Worm (Caenorhabditis elegans) whole organism, L1 larva: ENCODE results near the gene cyp-35B3.

ENCODE experiments used
- C34B4.2 ChIP-seq: sonication (generic microtip); optimal IDR thresholded peaks from 2 replicates; lab custom pipeline; 2017; ENCODE audit warnings: mild to moderate bottlenecking, missing genetic modification characterization, missing compliant biosample characterization
- F16B12.6 ChIP-seq: fragments of 150-350 bp; optimal IDR thresholded peaks from 2 replicates; lab custom pipeline; 2014; ENCODE audit warnings: missing biosample characterization, missing genetic modification characterization
- aly-2 ChIP-seq: fragments of 150-350 bp; optimal IDR thresholded peaks from 2 replicates; lab custom pipeline; 2014; ENCODE audit warnings: missing biosample characterization, missing genetic modification characterization
- blmp-1 ChIP-seq: fragments of 150-350 bp; optimal IDR thresholded peaks from 2 replicates; lab custom pipeline; 2014; ENCODE audit warnings: missing biosample characterization, missing genetic modification characterization
- ceh-8 ChIP-seq: fragments of 200-800 bp; sonication (Bioruptor generic); optimal IDR thresholded peaks from 2 replicates; lab custom pipeline; 2018; ENCODE audit warnings: mild to moderate bottlenecking, missing genetic modification characterization, moderate library complexity, missing compliant biosample characterization
- ceh-88 ChIP-seq: fragments of 200-800 bp; sonication (Bioruptor generic); IDR thresholded peaks from 2 replicates; pipeline ENCODE4 v1.3.6; 2022; ENCODE audit warnings: missing genetic modification characterization, missing compliant biosample characterization
- ceh-90 ChIP-seq: sonication (generic microtip); optimal IDR thresholded peaks from 2 replicates; lab custom pipeline; 2016; ENCODE audit warnings: missing genetic modification characterization, missing compliant biosample characterization
- ces-1 ChIP-seq: fragments of 150-350 bp; optimal IDR thresholded peaks from 2 replicates; lab custom pipeline; 2014; ENCODE audit warnings: missing biosample characterization, missing genetic modification reagents, missing genetic modification characterization
- dpl-1 ChIP-seq, 3 experiments: fragments of 150-350 bp in 2 of 3; sonication (generic microtip) in 1 of 3; optimal IDR thresholded peaks; 2 replicates each; lab custom pipeline; 2014 to 2017; ENCODE audit warnings: missing biosample characterization in 3 of 3, missing genetic modification characterization in 3 of 3, missing genetic modification reagents in 3 of 3
- efl-1 ChIP-seq, 4 experiments: fragments of 150-350 bp; optimal IDR thresholded peaks in 3 of 4; peaks in 1 of 4; 1 replicate in 1 of 4; 2 replicates in 3 of 4; lab custom pipeline; 2014; ENCODE audit warnings: missing biosample characterization in 2 of 4, missing genetic modification characterization in 2 of 4, missing genetic modification reagents in 2 of 4
- egl-13 ChIP-seq: sonication (generic microtip); optimal IDR thresholded peaks from 2 replicates; lab custom pipeline; 2016; ENCODE audit warnings: missing genotype, missing genetic modification reagents, missing genetic modification characterization, missing compliant biosample characterization
- elt-3 ChIP-seq, 6 experiments: fragments of 150-350 bp in 1 of 6; sonication (generic microtip); optimal IDR thresholded peaks; 2 replicates each; lab custom pipeline; 2017 to 2018; ENCODE audit warnings: missing biosample characterization in 6 of 6, missing genetic modification characterization in 6 of 6, inconsistent platforms in 1 of 6
- fkh-10 ChIP-seq: sonication (generic microtip); optimal IDR thresholded peaks from 2 replicates; lab custom pipeline; 2017; ENCODE audit warnings: missing biosample characterization, missing genetic modification reagents, missing genetic modification characterization
- grh-1 ChIP-seq: fragments of 200-800 bp; sonication (Bioruptor generic); IDR thresholded peaks from 2 replicates; pipeline ENCODE4 v1.3.6; 2022; ENCODE audit warnings: missing genetic modification reagents, missing genetic modification characterization, missing compliant biosample characterization
- irx-1 ChIP-seq: sonication (generic microtip); optimal IDR thresholded peaks from 2 replicates; lab custom pipeline; 2016; ENCODE audit warnings: missing genetic modification characterization, missing compliant biosample characterization
- lin-14 ChIP-seq: fragments of 200-800 bp; sonication (Bioruptor generic); optimal IDR thresholded peaks from 2 replicates; lab custom pipeline; 2018; ENCODE audit warnings: mild to moderate bottlenecking, missing genetic modification characterization, moderate library complexity, missing compliant biosample characterization
- lin-15B ChIP-seq: fragments of 150-350 bp; sonication (generic microtip); optimal IDR thresholded peaks from 3 replicates; lab custom pipeline; 2014; ENCODE audit warnings: missing biosample characterization, missing genetic modification characterization
- lin-35 ChIP-seq, 2 experiments: fragments of 150-350 bp; optimal IDR thresholded peaks; 2 replicates each; lab custom pipeline; 2014; ENCODE audit warnings: missing biosample characterization in 2 of 2, missing genetic modification characterization in 2 of 2, missing genetic modification reagents in 2 of 2
- lsy-2 ChIP-seq, 2 experiments: fragments of 150-350 bp; optimal IDR thresholded peaks; 2 replicates each; lab custom pipeline; 2014; ENCODE audit warnings: missing biosample characterization in 2 of 2, missing genetic modification characterization in 2 of 2
- mab-9 ChIP-seq: fragments of 200-800 bp; sonication (Bioruptor generic); IDR thresholded peaks from 2 replicates; pipeline ENCODE4 v1.3.6; 2022; ENCODE audit warnings: missing genetic modification reagents, missing genetic modification characterization, missing compliant biosample characterization
- nhr-11 ChIP-seq: fragments of 150-350 bp; optimal IDR thresholded peaks from 2 replicates; lab custom pipeline; 2014; ENCODE audit warnings: missing biosample characterization, missing genetic modification characterization
- nhr-12 ChIP-seq: sonication (generic microtip); optimal IDR thresholded peaks from 2 replicates; lab custom pipeline; 2017; ENCODE audit warnings: missing biosample characterization, missing genetic modification characterization
- nhr-20 ChIP-seq: sonication (generic microtip); optimal IDR thresholded peaks from 2 replicates; lab custom pipeline; 2016; ENCODE audit warnings: mild to moderate bottlenecking, missing genetic modification characterization, missing compliant biosample characterization
- nhr-71 ChIP-seq: sonication (generic microtip); optimal IDR thresholded peaks from 2 replicates; lab custom pipeline; 2016; ENCODE audit warnings: mild to moderate bottlenecking, missing genetic modification characterization, moderate library complexity, missing compliant biosample characterization
- nhr-85 ChIP-seq: sonication (generic microtip); peaks from one replicate; lab custom pipeline; 2016; ENCODE audit warnings: missing genetic modification characterization, inconsistent platforms, missing compliant biosample characterization
- nhr-90 ChIP-seq: sonication (generic microtip); optimal IDR thresholded peaks from 2 replicates; lab custom pipeline; 2016; ENCODE audit warnings: mild to moderate bottlenecking, missing genetic modification characterization, missing compliant biosample characterization; ENCODE audit not compliant: poor library complexity
- rnt-1 ChIP-seq: sonication (generic microtip); optimal IDR thresholded peaks from 2 replicates; lab custom pipeline; 2016; ENCODE audit warnings: mild to moderate bottlenecking, missing genetic modification characterization, moderate library complexity, missing compliant biosample characterization
- tbx-2 ChIP-seq: sonication (generic microtip); optimal IDR thresholded peaks from 2 replicates; lab custom pipeline; 2016; ENCODE audit warnings: missing genetic modification characterization, missing compliant biosample characterization
- tlp-1 ChIP-seq: fragments of 150-350 bp; optimal IDR thresholded peaks from 2 replicates; lab custom pipeline; 2014; ENCODE audit warnings: missing biosample characterization, missing genetic modification characterization
- vab-15 ChIP-seq: sonication (generic microtip); optimal IDR thresholded peaks from 2 replicates; lab custom pipeline; 2017; ENCODE audit warnings: missing genotype, mild to moderate bottlenecking, missing genetic modification characterization, missing compliant biosample characterization
- zip-4 ChIP-seq: fragments of 200-800 bp; sonication (Bioruptor generic); optimal IDR thresholded peaks from 2 replicates; lab custom pipeline; 2018; ENCODE audit warnings: mild to moderate bottlenecking, missing genetic modification characterization, moderate library complexity, missing compliant biosample characterization
- ztf-11 ChIP-seq, 2 experiments: sonication (generic microtip); optimal IDR thresholded peaks; 2 replicates each; lab custom pipeline; 2016 to 2017; ENCODE audit warnings: missing genetic modification characterization in 2 of 2, missing biosample characterization in 1 of 2, missing compliant biosample characterization in 1 of 2
- ztf-4 ChIP-seq: fragments of 150-350 bp; optimal IDR thresholded peaks from 2 replicates; lab custom pipeline; 2014; ENCODE audit warnings: missing biosample characterization, missing genetic modification characterization

The cyp-35B3 gene

DNA sequence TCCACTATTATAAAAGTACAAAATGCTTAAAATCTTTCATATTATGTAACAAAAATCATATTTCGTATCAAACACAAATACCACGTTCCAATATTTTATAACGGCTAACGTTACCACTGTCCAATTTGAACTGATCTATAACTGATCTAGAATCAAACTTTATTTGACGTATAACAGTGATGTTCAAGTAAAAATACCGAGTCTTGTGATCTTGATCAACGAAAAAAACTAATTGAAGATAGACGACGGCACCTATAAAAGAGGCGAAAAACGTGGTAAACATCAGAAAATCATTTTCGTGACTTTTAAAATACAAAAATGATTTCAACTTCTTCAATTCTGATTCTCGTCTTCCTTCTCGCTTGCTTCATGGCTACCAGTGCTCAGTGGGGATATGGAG lies 42.5 kb downstream of the cyp-35B3 start, which contains the start of gene nlp-28 (continued):
- TF ChIP-seq tbx-2 (peak; percentile 17), lin-15B (tag; lab: Kevin White, UChicago) (no peak), egl-13 (tag; lab: Kevin White, UChicago) (no peak), C34B4.2 (tag; lab: Kevin White, UChicago) (no peak), ceh-88 (GFP tag; lab: Robert Waterston, UW) (no peak), F16B12.6 (tag; lab: Kevin White, UChicago) (no peak), lin-35 (GFP tag; optimal IDR thresholded peaks at IDR 0.05; lab: Kevin White, UChicago) (peak in 1 of 2 experiments; percentile 0), ceh-90 (tag; lab: Kevin White, UChicago) (no peak), lin-14 (GFP tag; lab: Kevin White, UChicago) (peak; percentile 41), ztf-4 (tag; lab: Kevin White, UChicago) (no peak), ztf-11 (tag; optimal IDR thresholded peaks at IDR 0.05; lab: Kevin White, UChicago) (no peak), blmp-1 (no peak), efl-1 (optimal IDR thresholded peaks at IDR 0.05; lab: Kevin White, UChicago) (no peak), efl-1 (GFP tag; optimal IDR thresholded peaks at IDR 0.05 in 1 of 2; lab: Kevin White, UChicago) (peak in 1 of 2 experiments; percentile 55), nhr-71 (tag; lab: Kevin White, UChicago) (peak; percentile 31), zip-4 (GFP tag; lab: Kevin White, UChicago) (no peak)

DNA sequence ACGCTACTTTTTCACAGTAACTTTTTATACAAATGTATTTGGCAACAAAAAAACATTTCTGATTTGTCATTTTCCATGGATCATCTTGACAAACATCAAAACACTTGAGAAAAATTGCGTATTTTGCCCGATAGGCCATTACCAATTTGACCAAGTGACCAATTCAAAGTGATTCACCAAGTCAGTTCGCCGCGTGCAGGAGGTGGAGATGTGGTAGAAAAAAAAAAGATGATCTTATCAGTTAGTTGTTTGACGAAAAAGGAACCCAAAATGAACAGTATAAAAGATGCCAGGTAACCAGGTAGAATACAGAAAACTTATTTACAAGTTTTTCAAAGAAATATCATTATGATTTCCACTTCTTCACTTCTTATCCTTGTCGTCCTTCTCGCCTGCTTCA lies 43.9 kb downstream of the cyp-35B3 start, which contains the start of gene nlp-27:
Gene nlp-27, plus strand, starts transcription at position 309 of the 400 bp plus-strand sequence.
- TF ChIP-seq ces-1 (GFP tag; lab: Kevin White, UChicago) = no peak
- no peak for TF ChIP-seq ceh-8 (GFP tag; lab: Kevin White, UChicago)
- no peak for TF ChIP-seq fkh-10 (GFP tag; lab: Kevin White, UChicago)
- TF ChIP-seq lin-14 (GFP tag; lab: Kevin White, UChicago) = peak; percentile 18
- TF ChIP-seq nhr-20 (tag; lab: Kevin White, UChicago) = peak; percentile 27
- TF ChIP-seq efl-1 (optimal IDR thresholded peaks at IDR 0.05; lab: Kevin White, UChicago) = no peak
- TF ChIP-seq efl-1 (GFP tag; optimal IDR thresholded peaks at IDR 0.05 in 1 of 2; lab: Kevin White, UChicago) = peak in 1 of 2 experiments; percentile 49
- no peak for TF ChIP-seq irx-1 (tag; lab: Kevin White, UChicago)
- no peak for TF ChIP-seq egl-13 (tag; lab: Kevin White, UChicago)
- TF ChIP-seq rnt-1 (tag; lab: Kevin White, UChicago) = no peak
- no peak for TF ChIP-seq mab-9 (GFP tag; lab: Robert Waterston, UW)
- TF ChIP-seq elt-3 (tag; optimal IDR thresholded peaks at IDR 0.05; lab: Kevin White, UChicago) = peak in 2 of 6 experiments; percentile 16 to 42
- peak; percentile 36 for TF ChIP-seq blmp-1
- no peak for TF ChIP-seq vab-15 (tag; lab: Kevin White, UChicago)
- TF ChIP-seq nhr-90 (tag; lab: Kevin White, UChicago) = peak; percentile 9
- TF ChIP-seq nhr-85 = peak; percentile 83
- TF ChIP-seq nhr-71 (tag; lab: Kevin White, UChicago) = peak; percentile 4
- no peak for TF ChIP-seq lsy-2 (tag; optimal IDR thresholded peaks at IDR 0.05; lab: Kevin White, UChicago)
- no peak for TF ChIP-seq C34B4.2 (tag; lab: Kevin White, UChicago)
- no peak for TF ChIP-seq aly-2 (tag; lab: Kevin White, UChicago)

ce11 chrV:3992334-3992733 lies 47.2 kb downstream of the cyp-35B3 start:
- peak; percentile 56 for TF ChIP-seq nhr-20 (tag; lab: Kevin White, UChicago)
- no peak for TF ChIP-seq nhr-11 (tag; lab: Kevin White, UChicago)
- peak in 1 of 2 experiments; percentile 48 for TF ChIP-seq lin-35 (GFP tag; optimal IDR thresholded peaks at IDR 0.05; lab: Kevin White, UChicago)
- no peak for TF ChIP-seq F16B12.6 (tag; lab: Kevin White, UChicago)
- peak; percentile 2 for TF ChIP-seq nhr-90 (tag; lab: Kevin White, UChicago)
- peak; percentile 47 for TF ChIP-seq nhr-71 (tag; lab: Kevin White, UChicago)
- TF ChIP-seq elt-3 (tag; optimal IDR thresholded peaks at IDR 0.05; lab: Kevin White, UChicago) = peak in 1 of 6 experiments; percentile 37
- TF ChIP-seq tlp-1 (tag; lab: Kevin White, UChicago) = no peak
- TF ChIP-seq nhr-12 (tag; lab: Kevin White, UChicago) = no peak
- no peak for TF ChIP-seq dpl-1 (GFP tag; optimal IDR thresholded peaks at IDR 0.05; lab: Kevin White, UChicago)
- TF ChIP-seq grh-1 (GFP tag; lab: Robert Waterston, UW) = peak; percentile 58
- TF ChIP-seq tbx-2 = peak; percentile 21
- TF ChIP-seq nhr-85 = peak; percentile 86
- no peak for TF ChIP-seq efl-1 (optimal IDR thresholded peaks at IDR 0.05; lab: Kevin White, UChicago)
- peak in 1 of 2 experiments; percentile 56 for TF ChIP-seq efl-1 (GFP tag; optimal IDR thresholded peaks at IDR 0.05 in 1 of 2; lab: Kevin White, UChicago)
